Worm (Caenorhabditis elegans): Measurements from ENCODE around the gene dod-23.

DNA sequence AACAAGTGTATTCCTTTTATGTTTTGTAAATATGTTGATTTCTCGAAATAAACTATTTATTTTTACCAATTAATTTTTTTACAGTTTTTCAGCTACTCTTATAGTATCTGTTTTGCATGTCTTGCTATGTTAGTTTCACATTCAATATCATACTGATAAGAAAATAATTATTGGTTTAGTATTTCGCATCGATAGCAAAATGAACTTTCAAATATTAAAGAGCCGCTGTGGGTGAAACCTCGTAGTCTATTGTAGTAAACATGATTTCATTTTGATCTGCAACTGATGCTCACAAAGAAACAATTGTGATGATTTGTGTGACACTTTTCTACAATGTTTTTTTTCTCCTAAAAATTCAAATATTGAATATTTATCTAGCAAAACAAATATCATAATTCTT, 6.7 kb downstream of the dod-23 start:
- TF ChIP-seq W03F9.2 (tag; optimal IDR thresholded peaks at IDR 0.05) (no peak), dao-5 (tag; optimal IDR thresholded peaks at IDR 0.05) (no peak), him-1 (tag; optimal IDR thresholded peaks at IDR 0.05) (no peak)

Measured in whole organism, L4/young adult.